Worm (Caenorhabditis elegans): ENCODE measurements around the gene Y19D2B.1.
"Not testable (repeated sequence)": the region's sequence is repeated elsewhere in the genome, so short reads cannot be mapped to it uniquely, and the experiment has no call there.

The Y19D2B.1 gene

DNA sequence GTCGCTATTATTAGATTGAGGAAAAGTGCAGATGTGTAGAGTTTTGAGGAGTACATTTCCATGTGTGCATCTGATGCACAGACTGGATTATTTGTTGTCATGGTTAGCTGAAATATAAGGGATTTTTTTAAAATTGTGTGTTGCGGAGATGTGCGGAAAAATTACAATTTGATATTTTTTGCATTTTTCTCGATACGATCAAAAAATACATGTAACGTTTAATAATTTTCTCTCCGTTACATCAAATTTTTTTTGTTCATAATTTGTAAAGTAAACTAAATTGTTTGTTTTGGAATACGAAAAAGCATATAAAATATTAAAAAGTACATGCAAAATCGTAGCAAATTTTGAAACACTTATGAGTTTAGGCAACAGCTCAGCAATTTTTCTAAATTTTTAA, 12.6 kb downstream of the Y19D2B.1 start, which contains the start of gene sra-11:
sra-11 (minus strand) TSS at position 101 of the 400 bp plus-strand sequence.
- no peak for TF ChIP-seq ref-1 (GFP tag; conservative IDR thresholded peaks at IDR 0.05)
- no peak for TF ChIP-seq med-1 (GFP tag; optimal IDR thresholded peaks at IDR 0.05; ENCODE audit: insufficient read depth)
- no peak for TF ChIP-seq ztf-23 (GFP tag; IDR thresholded peaks at IDR 0.05)
- no peak for TF ChIP-seq ztf-29 (GFP tag; IDR thresholded peaks at IDR 0.05)
- no peak for TF ChIP-seq klf-2 (GFP tag; conservative IDR thresholded peaks at IDR 0.05)
- TF ChIP-seq flt-1 (GFP tag; IDR thresholded peaks at IDR 0.05) = no peak
- TF ChIP-seq cog-1 (tag; optimal IDR thresholded peaks at IDR 0.05) = no peak
- TF ChIP-seq tab-1 (GFP tag; IDR thresholded peaks at IDR 0.05) = no peak
- no peak for TF ChIP-seq T22C8.4 (GFP tag; IDR thresholded peaks at IDR 0.05)

DNA sequence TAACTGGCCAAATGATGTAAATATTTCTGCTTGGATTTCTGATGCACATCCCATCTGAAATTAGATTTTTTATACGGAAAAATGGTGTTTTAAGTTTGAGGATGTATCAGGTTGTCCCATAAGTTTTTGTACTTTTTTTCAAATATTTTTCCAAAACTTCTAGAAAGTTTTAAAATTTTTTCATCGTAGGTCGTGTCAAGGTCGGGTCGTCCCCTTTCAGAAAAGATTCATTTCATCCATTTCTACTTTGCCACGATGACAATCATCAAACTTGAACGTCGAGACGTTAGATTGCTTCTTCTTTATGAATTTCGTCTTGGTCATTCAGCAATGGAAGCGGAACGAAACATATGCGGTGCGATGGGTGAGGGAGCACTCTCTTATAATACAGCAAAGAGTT, 18.4 kb downstream of the Y19D2B.1 start, which contains the start of gene sra-12:
sra-12 (minus strand) TSS at position 101 of the 400 bp plus-strand sequence.
- not testable (repeated sequence) for TF ChIP-seq flt-1 (GFP tag; IDR thresholded peaks at IDR 0.05); med-1 (GFP tag; optimal IDR thresholded peaks at IDR 0.05; ENCODE audit: insufficient read depth); ref-1 (GFP tag; conservative IDR thresholded peaks at IDR 0.05)

DNA sequence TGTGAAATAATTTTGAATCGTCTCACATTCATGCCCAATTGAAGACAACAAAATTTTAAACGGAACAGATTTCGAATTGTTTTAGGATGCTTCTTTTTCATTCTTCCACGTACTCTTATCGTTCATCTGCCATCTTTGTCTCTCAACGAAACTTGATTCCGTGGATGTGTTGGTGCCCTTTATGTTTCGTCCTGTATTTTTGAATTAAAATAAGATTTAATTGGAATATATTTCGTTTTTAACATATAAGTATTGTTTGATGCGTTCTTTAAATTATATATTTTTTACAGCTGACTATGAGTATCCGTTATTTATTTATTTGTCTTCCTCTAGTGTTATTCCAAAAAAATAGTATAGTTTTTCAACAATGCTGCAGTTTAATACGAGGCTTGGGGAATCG, 20.7 kb downstream of the Y19D2B.1 start, which contains the start of gene gly-1:
gly-1 (minus strand) TSS at position 101 of the 400 bp plus-strand sequence.
- TF ChIP-seq T22C8.4 (GFP tag; IDR thresholded peaks at IDR 0.05) (no peak), klf-2 (GFP tag; conservative IDR thresholded peaks at IDR 0.05) (no peak), ztf-29 (GFP tag; IDR thresholded peaks at IDR 0.05) (no peak), ref-1 (GFP tag; conservative IDR thresholded peaks at IDR 0.05) (no peak), flt-1 (GFP tag; IDR thresholded peaks at IDR 0.05) (no peak), ztf-23 (GFP tag; IDR thresholded peaks at IDR 0.05) (no peak), tab-1 (GFP tag; IDR thresholded peaks at IDR 0.05) (no peak), cog-1 (tag; optimal IDR thresholded peaks at IDR 0.05) (no peak), med-1 (GFP tag; optimal IDR thresholded peaks at IDR 0.05; ENCODE audit: insufficient read depth) (no peak)

DNA sequence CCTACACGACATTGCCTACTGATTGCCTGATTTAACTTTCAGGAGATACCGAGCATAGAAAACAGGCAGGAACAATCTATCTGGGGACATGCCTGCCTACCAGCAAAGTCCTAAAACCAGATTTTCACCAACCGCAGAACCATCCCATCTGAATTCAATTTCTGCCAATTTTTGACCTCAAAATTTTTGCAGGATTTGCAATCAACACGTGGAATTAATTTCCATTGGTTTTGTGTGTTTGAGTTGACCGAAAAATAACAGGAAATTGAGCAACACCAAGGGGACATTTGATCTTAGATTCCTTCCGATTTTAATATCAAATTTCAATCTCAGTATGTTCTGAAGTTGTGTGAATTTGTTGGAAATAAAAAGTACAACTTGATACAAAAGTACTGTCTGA, 23.8 kb downstream of the Y19D2B.1 start:
- no peak for TF ChIP-seq ref-1 (GFP tag; conservative IDR thresholded peaks at IDR 0.05)
- no peak for TF ChIP-seq cog-1 (tag; optimal IDR thresholded peaks at IDR 0.05)
- TF ChIP-seq ztf-23 (GFP tag; IDR thresholded peaks at IDR 0.05) = no peak
- no peak for TF ChIP-seq klf-2 (GFP tag; conservative IDR thresholded peaks at IDR 0.05)
- no peak for TF ChIP-seq med-1 (GFP tag; optimal IDR thresholded peaks at IDR 0.05; ENCODE audit: insufficient read depth)
- TF ChIP-seq tab-1 (GFP tag; IDR thresholded peaks at IDR 0.05) = no peak
- no peak for TF ChIP-seq flt-1 (GFP tag; IDR thresholded peaks at IDR 0.05)
- no peak for TF ChIP-seq T22C8.4 (GFP tag; IDR thresholded peaks at IDR 0.05)
- no peak for TF ChIP-seq ztf-29 (GFP tag; IDR thresholded peaks at IDR 0.05)

DNA sequence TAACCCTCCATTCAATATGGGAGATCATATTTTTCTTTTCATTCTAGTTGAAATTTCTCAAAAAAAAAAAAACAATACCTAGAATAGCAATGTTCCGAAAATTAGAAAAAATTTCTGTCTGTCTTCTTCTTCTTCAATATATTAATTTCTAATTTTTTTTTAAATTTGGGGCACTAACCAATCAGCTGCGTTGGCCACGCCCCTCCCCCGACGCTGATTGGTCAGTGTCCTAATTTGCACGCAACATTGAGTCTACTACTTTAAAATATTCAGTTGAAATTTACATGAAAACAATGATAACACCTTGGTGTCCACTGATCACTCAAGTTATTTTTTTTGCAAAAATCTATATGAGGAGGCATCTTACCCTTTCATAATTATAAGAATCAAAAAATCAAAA, 26.8 kb downstream of the Y19D2B.1 start:
- TF ChIP-seq med-1 (GFP tag; optimal IDR thresholded peaks at IDR 0.05; ENCODE audit: insufficient read depth) (no peak), T22C8.4 (GFP tag; IDR thresholded peaks at IDR 0.05) (no peak), cog-1 (tag; optimal IDR thresholded peaks at IDR 0.05) (no peak), tab-1 (GFP tag; IDR thresholded peaks at IDR 0.05) (no peak), ztf-29 (GFP tag; IDR thresholded peaks at IDR 0.05) (no peak), ztf-23 (GFP tag; IDR thresholded peaks at IDR 0.05) (no peak), klf-2 (GFP tag; conservative IDR thresholded peaks at IDR 0.05) (no peak), ref-1 (GFP tag; conservative IDR thresholded peaks at IDR 0.05) (no peak), flt-1 (GFP tag; IDR thresholded peaks at IDR 0.05) (no peak)

DNA sequence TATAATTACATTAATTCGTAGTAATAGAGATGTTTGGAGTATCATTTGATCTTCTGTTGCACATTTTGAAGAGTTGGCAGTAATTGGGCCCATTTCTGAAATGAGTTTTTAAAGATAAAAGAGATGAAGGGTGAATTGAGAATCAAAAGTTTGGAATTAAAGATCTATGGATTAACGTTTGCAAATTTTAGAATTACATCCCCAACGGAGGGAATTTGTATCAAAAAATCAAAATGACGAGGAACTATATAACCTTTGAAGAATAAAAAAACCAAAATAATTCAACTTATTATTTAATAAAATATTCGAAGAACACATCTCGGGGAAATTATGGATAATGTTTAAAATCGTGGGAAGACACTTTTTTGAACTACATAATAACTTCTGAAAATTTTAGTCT, 27.8 kb downstream of the Y19D2B.1 start, which contains the start of gene sra-10:
sra-10 (minus strand) TSS at position 101 of the 400 bp plus-strand sequence.
- TF ChIP-seq T22C8.4 (GFP tag; IDR thresholded peaks at IDR 0.05) (no peak), ref-1 (GFP tag; conservative IDR thresholded peaks at IDR 0.05) (no peak), cog-1 (tag; optimal IDR thresholded peaks at IDR 0.05) (no peak), tab-1 (GFP tag; IDR thresholded peaks at IDR 0.05) (no peak), flt-1 (GFP tag; IDR thresholded peaks at IDR 0.05) (no peak), ztf-23 (GFP tag; IDR thresholded peaks at IDR 0.05) (no peak), klf-2 (GFP tag; conservative IDR thresholded peaks at IDR 0.05) (no peak), ztf-29 (GFP tag; IDR thresholded peaks at IDR 0.05) (no peak), med-1 (GFP tag; optimal IDR thresholded peaks at IDR 0.05; ENCODE audit: insufficient read depth) (no peak)

DNA sequence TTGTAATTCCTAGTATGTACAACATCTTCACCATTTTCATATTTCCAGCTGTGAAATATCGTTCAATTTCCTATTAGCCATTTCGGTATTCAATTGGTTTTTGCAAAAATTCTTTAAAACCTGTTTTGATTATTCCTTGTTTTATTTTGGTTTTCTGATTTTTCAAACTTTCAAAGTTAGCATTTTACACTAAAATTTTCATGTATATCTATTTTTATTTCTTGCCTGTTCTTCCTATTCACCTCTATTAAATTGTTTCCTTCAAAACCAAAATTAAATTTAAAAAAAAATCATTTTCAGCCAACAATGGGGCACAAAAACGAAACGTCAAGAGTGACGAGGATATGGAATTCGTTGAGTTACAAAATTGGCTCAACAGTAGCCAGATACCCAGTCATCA, 33.8 kb downstream of the Y19D2B.1 start, which contains the start of gene ptr-8:
ptr-8 (plus strand) TSS at position 301 of the 400 bp plus-strand sequence.
- TF ChIP-seq T22C8.4 (GFP tag; IDR thresholded peaks at IDR 0.05) = no peak
- TF ChIP-seq cog-1 (tag; optimal IDR thresholded peaks at IDR 0.05) = no peak
- no peak for TF ChIP-seq ztf-23 (GFP tag; IDR thresholded peaks at IDR 0.05)
- no peak for TF ChIP-seq flt-1 (GFP tag; IDR thresholded peaks at IDR 0.05)
- no peak for TF ChIP-seq ztf-29 (GFP tag; IDR thresholded peaks at IDR 0.05)
- no peak for TF ChIP-seq klf-2 (GFP tag; conservative IDR thresholded peaks at IDR 0.05)
- no peak for TF ChIP-seq tab-1 (GFP tag; IDR thresholded peaks at IDR 0.05)
- TF ChIP-seq ref-1 (GFP tag; conservative IDR thresholded peaks at IDR 0.05) = no peak
- no peak for TF ChIP-seq med-1 (GFP tag; optimal IDR thresholded peaks at IDR 0.05; ENCODE audit: insufficient read depth)

DNA sequence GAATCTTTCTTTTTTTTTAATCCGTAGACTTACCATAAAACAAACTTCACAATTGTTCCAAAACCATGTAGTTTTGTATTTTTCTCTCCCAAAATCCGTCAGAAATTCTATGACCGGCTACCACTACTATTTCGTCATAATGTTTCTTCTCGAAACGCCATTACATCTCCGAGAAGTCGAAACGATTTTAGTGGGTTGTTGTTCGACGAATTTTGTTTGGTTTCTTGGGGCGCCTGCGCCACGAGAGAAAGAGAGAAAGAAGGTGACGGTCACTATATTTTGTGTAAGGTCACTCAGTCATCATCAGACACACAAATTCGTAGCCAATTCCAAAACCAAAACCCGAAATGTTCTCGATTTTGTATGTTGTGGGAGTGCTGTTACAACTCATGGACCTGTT, 35.7 kb downstream of the Y19D2B.1 start:
- TF ChIP-seq med-1 (GFP tag; optimal IDR thresholded peaks at IDR 0.05; ENCODE audit: insufficient read depth) (no peak), cog-1 (tag; optimal IDR thresholded peaks at IDR 0.05) (no peak), tab-1 (GFP tag; IDR thresholded peaks at IDR 0.05) (no peak), flt-1 (GFP tag; IDR thresholded peaks at IDR 0.05) (no peak), T22C8.4 (GFP tag; IDR thresholded peaks at IDR 0.05) (no peak), klf-2 (GFP tag; conservative IDR thresholded peaks at IDR 0.05) (no peak)

DNA sequence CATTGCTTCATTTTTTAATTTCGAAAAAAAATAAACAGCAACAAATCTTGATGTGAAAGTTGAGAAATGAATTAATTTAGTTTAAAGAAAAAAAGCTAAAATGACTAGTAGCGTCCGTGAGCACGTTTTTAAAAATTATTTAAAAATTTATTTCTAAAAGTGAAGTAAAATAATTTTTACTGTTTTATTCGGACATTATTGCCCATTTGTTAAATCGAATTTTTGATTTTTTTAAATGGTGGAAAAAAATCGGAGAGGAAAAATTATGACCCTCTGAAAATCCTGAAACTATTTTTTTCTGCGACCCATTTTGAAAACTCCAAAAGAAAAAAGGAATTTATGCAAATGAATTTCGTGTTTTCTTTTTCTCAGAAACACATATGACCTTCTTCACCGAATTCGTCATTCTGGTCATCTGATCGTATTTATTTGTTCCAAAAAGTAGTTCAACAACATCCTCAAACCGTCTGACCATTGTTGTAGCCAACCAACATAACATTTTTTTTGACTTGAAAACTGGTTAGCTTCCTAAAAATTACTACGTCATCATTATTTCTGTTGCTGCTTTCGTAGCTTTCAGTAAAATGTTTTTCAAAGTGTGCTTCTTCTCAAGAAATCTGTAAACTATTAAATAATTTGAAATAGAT, 36.8 kb downstream of the Y19D2B.1 start, which contains the start of gene F44F4.3:
F44F4.3 (minus strand) TSS at position 51 of the 647 bp plus-strand sequence.
- TF ChIP-seq tab-1 (GFP tag; IDR thresholded peaks at IDR 0.05) (no peak), ztf-23 (GFP tag; IDR thresholded peaks at IDR 0.05) (no peak), T22C8.4 (GFP tag; IDR thresholded peaks at IDR 0.05) (no peak)

DNA sequence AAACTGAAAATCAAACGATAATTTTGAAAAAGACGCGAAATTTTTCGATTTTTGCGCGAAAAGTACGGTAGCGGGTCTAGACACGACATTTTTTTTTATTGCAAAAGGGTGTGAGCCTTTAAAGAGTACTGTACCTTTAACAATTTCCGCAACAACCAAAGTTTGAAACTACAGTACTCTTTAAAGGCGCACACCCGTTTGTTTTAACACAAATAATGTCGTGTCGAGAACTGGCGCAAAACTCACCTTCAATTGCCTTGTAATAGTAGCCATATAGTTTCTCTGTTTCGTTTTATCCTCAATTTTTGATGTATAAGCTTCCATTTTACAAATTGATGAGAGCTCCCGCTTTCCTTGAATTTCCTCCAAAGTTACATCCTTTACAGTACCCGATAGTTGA, 37.5 kb downstream of the Y19D2B.1 start:
- TF ChIP-seq ref-1 (GFP tag; conservative IDR thresholded peaks at IDR 0.05) (no peak), ztf-29 (GFP tag; IDR thresholded peaks at IDR 0.05) (no peak)

Data from whole organism, midembryonic.